Worm (Caenorhabditis elegans): Measurements from ENCODE around the gene T10D4.19.

DNA sequence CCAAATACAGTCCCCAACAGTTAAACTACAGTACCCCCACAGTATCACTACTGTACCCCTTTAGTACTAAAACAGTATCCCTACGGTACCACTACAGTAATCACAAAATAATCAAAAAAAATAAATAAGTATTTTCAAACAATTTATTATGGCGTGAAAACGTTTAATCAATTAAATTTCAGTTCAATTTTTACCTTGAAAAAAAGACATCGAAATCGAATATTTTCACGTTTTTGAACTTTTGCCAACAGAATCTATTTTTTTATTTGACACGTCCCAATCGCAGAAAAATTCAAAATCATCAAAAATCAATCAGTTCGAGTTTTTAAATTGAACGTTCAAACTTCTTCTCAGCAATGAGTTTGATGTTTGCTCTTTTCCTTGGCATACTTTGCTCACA is 37.8 kb upstream of the T10D4.19 start, which contains the start of gene clec-123:
- TF ChIP-seq ets-4 (tag; optimal IDR thresholded peaks at IDR 0.05) (no peak), pha-4 (tag; optimal IDR thresholded peaks at IDR 0.05) (no peak), ref-2 (tag; optimal IDR thresholded peaks at IDR 0.05) (no peak), ceh-19 (GFP tag; optimal IDR thresholded peaks at IDR 0.05) (no peak)

All from whole organism, late embryonic.